Fruit fly (Drosophila melanogaster) whole organism, larva: ENCODE data around the gene CG13124.
A peak's percentile ranks its signal among the peaks of the same experiment; 100 is the strongest.

Source experiments
- noc ChIP-seq: fragments of 200-800 bp; sonication (Bioruptor generic); optimal IDR thresholded peaks from 3 replicates; lab custom pipeline; 2019; ENCODE audit warnings: missing biosample characterization, mild to moderate bottlenecking, missing genetic modification characterization, moderate library complexity

Gene CG13124

dm6 chr2L:9908468-9908967 lies at the start of gene CG13124:
Gene CG13124 (minus strand): TSS chr2L:9908633.
- no peak for TF ChIP-seq noc (tag; lab: Kevin White, UChicago)

- TF ChIP-seq noc (tag; lab: Kevin White, UChicago): peak; percentile 93
Measured at dm6 chr2L:9956993-9957652, 48.7 kb upstream of the CG13124 start, which contains the start of the genes CG4658 and CG5846. Gene CG4658 (plus strand): TSS chr2L:9957132. Gene CG5846 (minus strand): TSS chr2L:9957237.

- TF ChIP-seq noc (tag; lab: Kevin White, UChicago): no peak
Measured at dm6 chr2L:9954696-9955095, 46.3 kb upstream of the CG13124 start.

- TF ChIP-seq noc (tag; lab: Kevin White, UChicago): peak; percentile 95
Measured at dm6 chr2L:9954119-9954518, 45.7 kb upstream of the CG13124 start, which contains the start of the genes CG13126 and CG4709. Gene CG13126 (minus strand): TSS chr2L:9954181. Gene CG4709 (plus strand): TSS chr2L:9954325.

dm6 chr2L:9949178-9950062 lies 41.0 kb upstream of the CG13124 start:
- peak; percentile 80 for TF ChIP-seq noc (tag; lab: Kevin White, UChicago)

- TF ChIP-seq noc (tag; lab: Kevin White, UChicago): no peak
Measured at dm6 chr2L:9948520-9948858, 40.1 kb upstream of the CG13124 start.

- peak; percentile 28 for TF ChIP-seq noc (tag; lab: Kevin White, UChicago)
Measured at dm6 chr2L:9947738-9948519, 39.5 kb upstream of the CG13124 start.

- TF ChIP-seq noc (tag; lab: Kevin White, UChicago): peak; percentile 56
Measured at dm6 chr2L:9947265-9947664, 38.8 kb upstream of the CG13124 start, which contains the start of gene CG5853. Gene CG5853 (minus strand): TSS chr2L:9947648.

- no peak for TF ChIP-seq noc (tag; lab: Kevin White, UChicago)
Measured at dm6 chr2L:9946051-9946450, 37.6 kb upstream of the CG13124 start.

dm6 chr2L:9945086-9945485 lies 36.7 kb upstream of the CG13124 start:
- no peak for TF ChIP-seq noc (tag; lab: Kevin White, UChicago)

- peak; percentile 61 for TF ChIP-seq noc (tag; lab: Kevin White, UChicago)
Measured at dm6 chr2L:9943521-9943920, 35.1 kb upstream of the CG13124 start.

dm6 chr2L:9938631-9939256 lies 30.3 kb upstream of the CG13124 start, which contains the start of the genes Datp and CG4619:
Gene Datp (minus strand): TSS chr2L:9938790.
Gene CG4619 (plus strand): TSS chr2L:9938863.
- TF ChIP-seq noc (tag; lab: Kevin White, UChicago): peak; percentile 43

- TF ChIP-seq noc (tag; lab: Kevin White, UChicago): no peak
Measured at dm6 chr2L:9937908-9938307, 29.5 kb upstream of the CG13124 start, which contains the start of gene Arglu1. Gene Arglu1 (minus strand): TSS chr2L:9938134.

- TF ChIP-seq noc (tag; lab: Kevin White, UChicago): no peak
Measured at dm6 chr2L:9933063-9933462, 24.6 kb upstream of the CG13124 start, which contains the start of gene Cpr30F. Gene Cpr30F (minus strand): TSS chr2L:9933163.

- no peak for TF ChIP-seq noc (tag; lab: Kevin White, UChicago)
Measured at dm6 chr2L:9930280-9930679, 21.8 kb upstream of the CG13124 start, which contains the start of gene CG42367. Gene CG42367 (plus strand): TSS chr2L:9930580.
